Fruit fly (Drosophila melanogaster): Measurements from ENCODE around the gene CG3106.

The CG3106 gene

DNA sequence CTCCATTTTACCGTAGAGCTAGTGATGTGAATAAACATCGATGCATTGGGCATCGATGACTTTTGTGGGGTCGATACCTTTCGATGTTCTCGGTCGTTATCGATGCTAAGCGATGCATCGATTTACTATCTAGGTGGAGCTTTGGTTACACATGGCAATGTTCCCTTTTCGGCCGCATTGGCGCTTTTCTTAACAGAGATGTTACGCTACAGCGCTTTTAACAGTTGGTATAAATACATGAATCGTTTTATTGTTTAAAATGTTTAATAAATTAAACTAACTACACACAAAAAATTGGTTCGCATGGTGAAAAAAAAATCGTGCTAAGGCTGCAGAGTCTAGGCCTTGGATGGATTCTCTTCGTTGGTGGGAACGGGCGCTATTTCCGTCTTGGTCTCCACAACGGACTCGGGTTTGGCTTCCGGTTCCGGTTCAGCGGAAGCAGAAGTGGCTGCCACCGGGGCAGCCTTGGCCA, 3.8 kb downstream of the CG3106 start, which contains the start of gene Ptpmeg2 (continued):
- TF ChIP-seq Hr4 (GFP tag; optimal IDR thresholded peaks at IDR 0.05): peak; percentile 33
- no peak for TF ChIP-seq Blimp-1 (GFP tag; optimal IDR thresholded peaks at IDR 0.05)
- TF ChIP-seq CG4318 (GFP tag; optimal IDR thresholded peaks at IDR 0.05): no peak
- TF ChIP-seq CG10631 (GFP tag; optimal IDR thresholded peaks at IDR 0.05): no peak
- TF ChIP-seq Hr38 (GFP tag; optimal IDR thresholded peaks at IDR 0.05): no peak
- peak; percentile 14 for TF ChIP-seq CG6808 (GFP tag; optimal IDR thresholded peaks at IDR 0.05)
- TF ChIP-seq achi (GFP tag; optimal IDR thresholded peaks at IDR 0.05): peak; percentile 28
- TF ChIP-seq ss (GFP tag; optimal IDR thresholded peaks at IDR 0.05): no peak
- no peak for TF ChIP-seq CG9139 (GFP tag; optimal IDR thresholded peaks at IDR 0.05)
- peak; percentile 50 for TF ChIP-seq Eip75B (GFP tag; optimal IDR thresholded peaks at IDR 0.05)
- TF ChIP-seq CG6163 (GFP tag; IDR thresholded peaks at IDR 0.05): peak; percentile 43; the same call in 1 of the 3 replicates
- peak; percentile 27 for TF ChIP-seq Ets21C (GFP tag; optimal IDR thresholded peaks at IDR 0.05)
- TF ChIP-seq CG11294 (GFP tag; IDR thresholded peaks at IDR 0.05): no peak
- no peak for TF ChIP-seq CG16779 (tag; optimal IDR thresholded peaks at IDR 0.05)
- TF ChIP-seq spab (GFP tag; optimal IDR thresholded peaks at IDR 0.05): no peak
- no peak for TF ChIP-seq CG11762 (GFP tag; optimal IDR thresholded peaks at IDR 0.05; ENCODE audit: insufficient read depth)
- no peak for TF ChIP-seq Sox15 (GFP tag; optimal IDR thresholded peaks at IDR 0.05)
- TF ChIP-seq pdm3 (GFP tag; optimal IDR thresholded peaks at IDR 0.05): peak; percentile 59
- no peak for TF ChIP-seq dsx (GFP tag; optimal IDR thresholded peaks at IDR 0.05; ENCODE audit: poor library complexity, severe bottlenecking)
- TF ChIP-seq Eip93F (GFP tag; optimal IDR thresholded peaks at IDR 0.05): no peak

- TF ChIP-seq Eip75B (GFP tag; optimal IDR thresholded peaks at IDR 0.05) (peak; percentile 14), salr (GFP tag; optimal IDR thresholded peaks at IDR 0.05) (peak in 1 of 2 experiments; percentile 2), Hr38 (GFP tag; optimal IDR thresholded peaks at IDR 0.05) (no peak), vri (GFP tag; optimal IDR thresholded peaks at IDR 0.05) (peak; percentile 50), CG11902 (GFP tag; optimal IDR thresholded peaks at IDR 0.05) (no peak), CG15336 (GFP tag; IDR thresholded peaks at IDR 0.05) (no peak), CG34406 (GFP tag; optimal IDR thresholded peaks at IDR 0.05) (no peak), CG11762 (GFP tag; optimal IDR thresholded peaks at IDR 0.05; ENCODE audit: insufficient read depth) (no peak), fkh (GFP tag; optimal IDR thresholded peaks at IDR 0.05) (peak; percentile 32), CG32006 (GFP tag; optimal IDR thresholded peaks at IDR 0.05) (peak; percentile 16), Smox (GFP tag; optimal IDR thresholded peaks at IDR 0.05) (peak; percentile 50), OdsH (GFP tag; optimal IDR thresholded peaks at IDR 0.05) (peak; percentile 27), fd85E (GFP tag; optimal IDR thresholded peaks at IDR 0.05) (no peak), Hr4 (GFP tag; optimal IDR thresholded peaks at IDR 0.05) (no peak), CG6163 (GFP tag; IDR thresholded peaks at IDR 0.05) (0 out of 3 replicates have a peak, but pooled peaks have one; percentile 44), topi (GFP tag; optimal IDR thresholded peaks at IDR 0.05) (peak; percentile 30), CG11294 (GFP tag; IDR thresholded peaks at IDR 0.05) (no peak), Lpt (GFP tag; optimal IDR thresholded peaks at IDR 0.05) (peak; percentile 4), achi (GFP tag; optimal IDR thresholded peaks at IDR 0.05) (peak; percentile 4), CG1621 (tag; optimal IDR thresholded peaks at IDR 0.05) (no peak), dsx (GFP tag; optimal IDR thresholded peaks at IDR 0.05; ENCODE audit: poor library complexity, severe bottlenecking) (no peak), CG6854 (GFP tag; optimal IDR thresholded peaks at IDR 0.05) (no peak), Sox14 (GFP tag; optimal IDR thresholded peaks at IDR 0.05) (peak; percentile 74), eg (GFP tag; IDR thresholded peaks at IDR 0.05) (peak; percentile 19; the same call in 1 of the 3 replicates), svp (GFP tag) (peak; percentile 85), CG31627 (GFP tag; optimal IDR thresholded peaks at IDR 0.05) (peak; percentile 19), esn (GFP tag; optimal IDR thresholded peaks at IDR 0.05) (peak; percentile 31), Hr39 (GFP tag; optimal IDR thresholded peaks at IDR 0.05) (peak; percentile 29), CG3032 (tag; optimal IDR thresholded peaks at IDR 0.05) (no peak), Ets96B (tag; optimal IDR thresholded peaks at IDR 0.05) (no peak), CG8319 (GFP tag; optimal IDR thresholded peaks at IDR 0.05) (no peak), dac (GFP tag; optimal IDR thresholded peaks at IDR 0.05) (no peak), CG8119 (GFP tag; IDR thresholded peaks at IDR 0.05) (no peak), net (GFP tag; optimal IDR thresholded peaks at IDR 0.05) (peak; percentile 26), Ets21C (GFP tag; optimal IDR thresholded peaks at IDR 0.05) (peak; percentile 6), acj6 (GFP tag; optimal IDR thresholded peaks at IDR 0.05) (peak; percentile 13)
Observed at dm6 chrX:9658095-9658838, 4.4 kb downstream of the CG3106 start.
